Fruit fly (Drosophila melanogaster) S2 (cell line): ENCODE measurements around the gene CG31810.

Source experiments
- CG8478 ChIP-seq: fragments of >200 bp; optimal IDR thresholded peaks from 2 replicates; lab custom pipeline; 2018
- CTCF ChIP-seq, 2 experiments: fragments of >200 bp; optimal IDR thresholded peaks; 2 replicates each; lab custom pipeline; 2018

DNA sequence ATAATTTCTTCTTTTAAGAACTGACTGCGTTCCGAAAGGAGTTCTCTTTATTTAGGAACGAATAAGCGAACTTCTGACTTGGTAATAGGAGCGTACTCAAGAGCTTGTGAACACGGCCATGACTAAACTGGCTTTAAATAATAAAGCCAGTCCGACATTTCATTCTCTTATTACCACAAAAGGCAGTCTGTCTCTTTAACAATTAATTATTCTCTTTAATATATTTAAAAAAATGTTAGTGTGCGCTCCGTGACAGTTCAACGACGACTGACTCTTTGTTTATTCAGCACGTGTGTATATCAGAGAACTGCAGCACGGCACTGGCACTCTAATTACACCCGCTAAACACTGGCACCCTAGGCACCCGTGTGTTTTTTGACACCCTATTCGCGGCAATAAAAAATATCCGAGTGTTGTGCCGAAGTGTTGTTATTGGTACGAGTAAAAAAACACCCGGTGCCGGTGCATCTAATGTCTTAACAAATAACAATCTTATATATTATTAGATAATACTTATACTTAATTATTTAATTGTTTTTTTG lies 6.4 kb upstream of the CG31810 start, which contains the start of gene CG31809:
- TF ChIP-seq CG8478 (lab: Kevin White, UChicago) (no peak), CTCF (optimal IDR thresholded peaks at IDR 0.05; lab: Kevin White, UChicago) (no peak)
